Fruit fly (Drosophila melanogaster): ENCODE measurements around the gene CG2186.
A peak's percentile ranks its signal among the peaks of the same experiment; 100 is the strongest.

CG2186 gene

DNA sequence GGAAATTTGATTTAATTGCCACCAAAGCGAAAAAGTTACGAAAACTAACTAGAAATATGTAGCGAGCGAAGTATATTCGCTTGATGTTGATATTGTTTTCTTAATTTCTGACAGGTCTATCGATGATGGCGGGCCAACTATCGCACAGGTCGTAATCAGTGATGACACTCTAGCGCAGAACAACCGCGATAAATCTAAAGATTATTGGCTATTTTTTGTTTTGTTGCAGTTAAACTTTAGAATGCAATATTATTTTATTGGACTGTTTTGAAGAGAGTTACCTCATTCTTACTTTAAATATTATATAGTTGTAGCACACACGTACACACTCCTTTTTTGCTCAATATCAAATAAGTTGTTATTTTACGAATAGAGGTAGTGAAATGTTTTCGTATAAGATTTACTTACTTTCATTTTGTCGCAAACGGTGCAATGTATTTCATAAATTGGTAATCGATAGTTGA lies 10.5 kb upstream of the CG2186 start, which contains the start of gene sbr (continued):
- TF ChIP-seq tin (GFP tag; optimal IDR thresholded peaks at IDR 0.05) (no peak), Dip2 (GFP tag; IDR thresholded peaks at IDR 0.05) (no peak), onecut (GFP tag; IDR thresholded peaks at IDR 0.05) (no peak), odd (GFP tag; optimal IDR thresholded peaks at IDR 0.05) (no peak), unc-4 (GFP tag; IDR thresholded peaks at IDR 0.05; ENCODE audit: partially characterized antibody) (peak; percentile 75), Ets97D (GFP tag; optimal IDR thresholded peaks at IDR 0.05) (peak; percentile 13), aop (GFP tag; IDR thresholded peaks at IDR 0.05) (no peak), Sry-δ (GFP tag; optimal IDR thresholded peaks at IDR 0.05) (peak; percentile 80), CG8924 (tag; optimal IDR thresholded peaks at IDR 0.05) (peak; percentile 19), vfl (GFP tag; optimal IDR thresholded peaks at IDR 0.05) (no peak), Six4 (GFP tag; optimal IDR thresholded peaks at IDR 0.05) (no peak), CG31365 (tag; optimal IDR thresholded peaks at IDR 0.05) (no peak), CG7963 (GFP tag; IDR thresholded peaks at IDR 0.05; ENCODE audit: partially characterized antibody) (peak; percentile 64; the same call in 1 of the 3 replicates), CG15073 (GFP tag; optimal IDR thresholded peaks at IDR 0.05) (no peak), sob (GFP tag; IDR thresholded peaks at IDR 0.05) (no peak), dimm (GFP tag; IDR thresholded peaks at IDR 0.05) (no peak), Dref (GFP tag; IDR thresholded peaks at IDR 0.05) (peak; percentile 69), Sry-β (GFP tag; optimal IDR thresholded peaks at IDR 0.05) (peak; percentile 83), Atf3 (GFP tag; optimal IDR thresholded peaks at IDR 0.05) (no peak), CG30431 (GFP tag; optimal IDR thresholded peaks at IDR 0.05) (no peak), hb (GFP tag; IDR thresholded peaks at IDR 0.05; ENCODE audit: partially characterized antibody) (peak; percentile 76; the same call in 2 of the 3 replicates), tup (GFP tag; optimal IDR thresholded peaks at IDR 0.05) (no peak), CG11504 (tag; optimal IDR thresholded peaks at IDR 0.05) (no peak), CG12299 (tag; optimal IDR thresholded peaks at IDR 0.05) (no peak), Blimp-1 (GFP tag; optimal IDR thresholded peaks at IDR 0.05) (no peak), pnt (GFP tag; optimal IDR thresholded peaks at IDR 0.05) (no peak), dpn (GFP tag; optimal IDR thresholded peaks at IDR 0.05) (no peak), CG34376 (GFP tag; optimal IDR thresholded peaks at IDR 0.05) (no peak), CG6813 (GFP tag; optimal IDR thresholded peaks at IDR 0.05) (no peak), lov (optimal IDR thresholded peaks at IDR 0.05) (no peak), lov (GFP tag; IDR thresholded peaks at IDR 0.05) (no peak), pros (GFP tag; optimal IDR thresholded peaks at IDR 0.05) (no peak), D (optimal IDR thresholded peaks at IDR 0.05) (no peak), D (GFP tag; optimal IDR thresholded peaks at IDR 0.05) (no peak), disco-r (GFP tag; optimal IDR thresholded peaks at IDR 0.05) (no peak), CG42726 (GFP tag; IDR thresholded peaks at IDR 0.05; ENCODE audit: partially characterized antibody) (peak; percentile 59; the same call in 1 of the 2 replicates), CG9727 (GFP tag; optimal IDR thresholded peaks at IDR 0.05) (peak; percentile 8), Mad (GFP tag; optimal IDR thresholded peaks at IDR 0.05) (no peak), CG9876 (GFP tag; optimal IDR thresholded peaks at IDR 0.05) (no peak), CG8765 (GFP tag; IDR thresholded peaks at IDR 0.05) (no peak), Dll (GFP tag; IDR thresholded peaks at IDR 0.05; ENCODE audit: partially characterized antibody) (peak; percentile 79), tap (tag; optimal IDR thresholded peaks at IDR 0.05) (no peak), Hr3 (GFP tag; optimal IDR thresholded peaks at IDR 0.05) (no peak), CG7928 (GFP tag; optimal IDR thresholded peaks at IDR 0.05) (no peak), repo (GFP tag; optimal IDR thresholded peaks at IDR 0.05) (no peak), fd64A (GFP tag; optimal IDR thresholded peaks at IDR 0.05) (no peak), row (GFP tag; IDR thresholded peaks at IDR 0.05) (peak; percentile 78), sug (tag; optimal IDR thresholded peaks at IDR 0.05) (peak; percentile 4), CG12071 (GFP tag; optimal IDR thresholded peaks at IDR 0.05) (no peak), CG7839 (tag; optimal IDR thresholded peaks at IDR 0.05) (no peak), Kr (GFP tag; optimal IDR thresholded peaks at IDR 0.05) (no peak), zf30C (GFP tag; optimal IDR thresholded peaks at IDR 0.05) (no peak)

All from whole organism, embryonic.